Worm (Caenorhabditis elegans) whole organism, early embryonic: Measurements from ENCODE around the gene ugt-5.

ENCODE experiments used
- ceh-36 ChIP-seq: sonication (generic microtip); optimal IDR thresholded peaks from 2 replicates; lab custom pipeline; 2016; ENCODE audit warnings: missing genetic modification characterization, inconsistent platforms, missing compliant biosample characterization
- tbx-11 ChIP-seq: fragments of 200-800 bp; sonication (Bioruptor generic); IDR thresholded peaks from 2 replicates; pipeline ENCODE4 v1.3.6; 2022; ENCODE audit warnings: missing genetic modification characterization, missing compliant biosample characterization

ce11 chrV:12788451-12788850, 4.3 kb downstream of the ugt-5 start, which contains the start of gene srbc-44:
- TF ChIP-seq tbx-11 (GFP tag; lab: Robert Waterston, UW) = no peak
- no peak for TF ChIP-seq ceh-36 (tag; lab: Kevin White, UChicago)
